Fruit fly (Drosophila melanogaster) Kc167 (cell line): ENCODE measurements around the gene CG11980.

ENCODE experiments used
- Myc ChIP-seq: fragments of >200 bp; optimal IDR thresholded peaks from 2 replicates; lab custom pipeline; 2017; ENCODE audit warnings: missing external identifiers
- Sin3A ChIP-seq: fragments of >200 bp; optimal IDR thresholded peaks from 2 replicates; lab custom pipeline; 2018; ENCODE audit warnings: missing external identifiers
- h ChIP-seq: fragments of >200 bp; optimal IDR thresholded peaks from 3 replicates; lab custom pipeline; 2018; ENCODE audit warnings: missing external identifiers
- insv ChIP-seq: fragments of >200 bp; optimal IDR thresholded peaks from 3 replicates; lab custom pipeline; 2018; ENCODE audit warnings: missing external identifiers
- psq ChIP-seq: fragments of >200 bp; optimal IDR thresholded peaks from 2 replicates; lab custom pipeline; 2017; ENCODE audit warnings: missing external identifiers
- ttk ChIP-seq: sonication (Bioruptor generic); optimal IDR thresholded peaks from 2 replicates; lab custom pipeline; 2017; ENCODE audit warnings: missing external identifiers

dm6 chr3R:9029411-9029810, 25.6 kb downstream of the CG11980 start:
- TF ChIP-seq Myc (lab: Kevin White, UChicago) (no peak), psq (lab: Kevin White, UChicago) (no peak), ttk (lab: Kevin White, UChicago) (no peak), h (lab: Kevin White, UChicago) (no peak), Sin3A (lab: Kevin White, UChicago) (no peak), insv (lab: Kevin White, UChicago) (no peak)
